Fruit fly (Drosophila melanogaster) whole organism, pupa: ENCODE data around the gene skd.

Experiments used
- CG10348 ChIP-seq: fragments of 200-800 bp; sonication (Bioruptor generic); IDR thresholded peaks from 2 replicates; pipeline ENCODE4 v1.3.6; 2022; ENCODE audit warnings: missing biosample characterization, missing genetic modification characterization
- CG12605 ChIP-seq: fragments of 200-800 bp; sonication (Bioruptor generic); IDR thresholded peaks from 2 replicates; pipeline ENCODE4 v1.3.6; 2022; ENCODE audit warnings: missing biosample characterization, missing genetic modification characterization
- CG13204 ChIP-seq: fragments of 200-800 bp; sonication (Bioruptor generic); optimal IDR thresholded peaks from 2 replicates; lab custom pipeline; 2018; ENCODE audit warnings: missing biosample characterization, mild to moderate bottlenecking, missing genetic modification characterization, moderate library complexity
- CG14655 ChIP-seq: fragments of 200-800 bp; sonication (Bioruptor generic); optimal IDR thresholded peaks from 3 replicates; lab custom pipeline; 2017; ENCODE audit warnings: mild to moderate bottlenecking, missing biosample characterization, missing genetic modification reagents, missing genetic modification characterization
- CG15710 ChIP-seq: fragments of 200-800 bp; sonication (Bioruptor generic); optimal IDR thresholded peaks from 2 replicates; lab custom pipeline; 2018; ENCODE audit warnings: missing biosample characterization, mild to moderate bottlenecking, missing genetic modification characterization, moderate library complexity
- CG17806 ChIP-seq: fragments of 200-800 bp; sonication (Bioruptor generic); optimal IDR thresholded peaks from 2 replicates; lab custom pipeline; 2018; ENCODE audit warnings: missing biosample characterization, mild to moderate bottlenecking, missing genetic modification characterization, moderate library complexity
- CG32121 ChIP-seq: fragments of 200-800 bp; sonication (Bioruptor generic); IDR thresholded peaks from 2 replicates; pipeline ENCODE4 v1.3.6; 2022; ENCODE audit warnings: missing biosample characterization, missing genetic modification characterization
- CG34367 ChIP-seq: fragments of 200-800 bp; sonication (Bioruptor generic); optimal IDR thresholded peaks from 2 replicates; lab custom pipeline; 2018; ENCODE audit warnings: missing biosample characterization, mild to moderate bottlenecking, missing genetic modification characterization
- CG4496 ChIP-seq: fragments of 200-800 bp; sonication (Bioruptor generic); IDR thresholded peaks from 3 replicates; pipeline ENCODE4 v1.3.6; 2022; ENCODE audit warnings: missing biosample characterization, missing genetic modification characterization
- CG8159 ChIP-seq: fragments of 200-800 bp; sonication (Bioruptor generic); optimal IDR thresholded peaks from 3 replicates; lab custom pipeline; 2018; ENCODE audit warnings: missing biosample characterization, mild to moderate bottlenecking, missing genetic modification characterization, moderate library complexity
- CG8301 ChIP-seq: fragments of 200-800 bp; sonication (Bioruptor generic); optimal IDR thresholded peaks from 2 replicates; lab custom pipeline; 2018; ENCODE audit warnings: missing biosample characterization, mild to moderate bottlenecking, missing genetic modification characterization
- CG9948 ChIP-seq: fragments of 200-800 bp; sonication (Bioruptor generic); optimal IDR thresholded peaks from 2 replicates; lab custom pipeline; 2018; ENCODE audit warnings: missing biosample characterization, mild to moderate bottlenecking, missing genetic modification characterization, moderate library complexity
- D1 ChIP-seq: fragments of 200-800 bp; sonication (Bioruptor generic); optimal IDR thresholded peaks from 2 replicates; lab custom pipeline; 2018; ENCODE audit warnings: missing biosample characterization, mild to moderate bottlenecking, missing genetic modification characterization, moderate library complexity
- EcR ChIP-seq: fragments of 200-800 bp; sonication (Bioruptor generic); optimal IDR thresholded peaks from 3 replicates; lab custom pipeline; 2019; ENCODE audit warnings: missing biosample characterization, missing genetic modification characterization, mild to moderate bottlenecking, moderate library complexity, missing genetic modification reagents
- Ets98B ChIP-seq: fragments of 200-800 bp; sonication (Bioruptor generic); IDR thresholded peaks from 2 replicates; pipeline ENCODE4 v1.3.6; 2022; ENCODE audit warnings: missing biosample characterization, missing genetic modification characterization
- Pif1A ChIP-seq: fragments of 200-800 bp; sonication (Bioruptor generic); optimal IDR thresholded peaks from 3 replicates; lab custom pipeline; 2016; ENCODE audit warnings: missing biosample characterization, missing genetic modification characterization
- Pif1B ChIP-seq: fragments of 200-800 bp; sonication (Bioruptor generic); optimal IDR thresholded peaks from 3 replicates; lab custom pipeline; 2016; ENCODE audit warnings: missing biosample characterization, missing genetic modification characterization
- Snoo ChIP-seq: fragments of 200-800 bp; sonication (Bioruptor generic); optimal IDR thresholded peaks from 3 replicates; lab custom pipeline; 2017; ENCODE audit warnings: missing biosample characterization, mild to moderate bottlenecking, missing genetic modification characterization, inconsistent platforms
- fd96Ca ChIP-seq: fragments of 200-800 bp; sonication (Bioruptor generic); IDR thresholded peaks from 3 replicates; pipeline ENCODE4 v1.3.6; 2022; ENCODE audit warnings: missing biosample characterization, missing genetic modification characterization
- gl ChIP-seq: fragments of 200-800 bp; sonication (Bioruptor generic); optimal IDR thresholded peaks from 2 replicates; lab custom pipeline; 2018; ENCODE audit warnings: missing biosample characterization, mild to moderate bottlenecking, missing genetic modification characterization
- rn ChIP-seq: fragments of 200-800 bp; sonication (Bioruptor generic); IDR thresholded peaks from 2 replicates; pipeline ENCODE4 v1.3.6; 2022; ENCODE audit warnings: missing biosample characterization, missing genetic modification characterization

skd gene

DNA sequence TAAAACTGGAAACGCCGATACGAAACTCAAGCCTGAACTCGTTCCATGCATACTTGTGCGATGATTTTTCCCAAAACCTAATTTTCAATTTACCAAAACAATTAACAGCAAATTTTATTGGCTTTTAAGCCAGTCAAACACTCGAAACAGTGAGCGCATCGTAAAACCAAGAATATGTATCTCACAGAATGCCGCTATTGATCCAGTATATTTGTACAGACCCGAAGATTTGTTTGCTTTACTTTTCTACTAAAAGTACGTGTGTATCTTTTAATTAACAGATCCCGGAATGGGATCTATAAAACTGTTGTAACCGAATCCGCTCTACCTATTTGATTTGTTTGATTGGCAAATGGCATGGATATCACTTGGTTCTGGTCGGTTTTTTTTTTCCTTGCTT, 73.1 kb downstream of the skd start:
- no peak for TF ChIP-seq rn (GFP tag; lab: Robert Waterston, UW)
- TF ChIP-seq CG9948 (tag; lab: Kevin White, UChicago) = no peak
- TF ChIP-seq CG17806 (tag; lab: Kevin White, UChicago) = no peak
- no peak for TF ChIP-seq CG14655
- no peak for TF ChIP-seq CG15710 (tag; lab: Kevin White, UChicago)
- TF ChIP-seq Snoo (tag; lab: Kevin White, UChicago) = no peak
- no peak for TF ChIP-seq D1 (tag; lab: Kevin White, UChicago)
- no peak for TF ChIP-seq CG4496 (GFP tag; lab: Robert Waterston, UW)
- TF ChIP-seq fd96Ca (GFP tag; lab: Robert Waterston, UW) = no peak
- no peak for TF ChIP-seq CG32121 (GFP tag; lab: Robert Waterston, UW)
- TF ChIP-seq, all 21 proteins: peak for 0

DNA sequence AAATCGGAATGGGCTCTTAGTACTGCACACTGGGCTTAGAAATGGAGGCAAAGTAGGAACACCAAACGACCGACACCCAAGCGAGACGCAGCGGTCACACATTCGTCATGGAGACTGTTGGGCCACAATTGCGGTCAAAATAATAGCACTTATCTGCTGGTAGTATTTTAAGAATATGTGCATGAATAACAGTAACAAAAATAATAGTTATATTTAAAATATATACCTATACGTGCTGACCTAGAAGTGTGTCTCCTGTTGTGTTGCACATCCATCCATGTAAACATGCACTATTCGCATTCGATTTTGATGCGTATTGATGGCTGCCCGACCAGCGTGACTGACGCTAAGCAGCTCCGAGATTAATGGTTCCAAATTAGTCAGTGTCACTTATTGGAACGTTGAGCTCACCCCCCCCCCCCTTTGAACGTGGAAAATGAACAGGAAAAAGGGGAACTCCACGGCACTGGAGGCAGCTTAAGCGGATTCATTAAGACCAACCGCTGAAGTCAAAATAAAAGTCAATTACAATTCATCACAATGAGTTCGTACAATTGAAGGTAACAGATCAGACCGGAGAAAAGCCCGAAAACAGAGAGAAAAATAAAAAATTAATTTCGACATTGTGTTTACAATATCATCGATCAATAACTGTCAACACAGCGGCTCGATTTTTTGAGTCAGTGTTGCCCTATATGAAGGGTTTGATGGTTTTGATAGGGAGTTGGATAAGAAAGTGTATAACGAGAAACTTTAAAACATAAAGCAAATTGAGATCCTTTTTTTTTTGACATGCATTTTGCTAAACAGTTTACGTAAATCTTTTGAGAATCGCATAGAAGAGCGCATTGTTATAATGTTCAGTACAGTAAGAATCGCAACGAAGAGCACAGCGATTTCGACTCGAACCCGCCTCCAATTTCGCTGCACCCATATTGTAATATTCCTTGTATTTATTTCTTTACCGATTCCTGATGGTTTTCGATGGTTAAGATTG, 74.3 kb downstream of the skd start:
- no peak for TF ChIP-seq gl (tag; lab: Kevin White, UChicago)
- peak; percentile 24 for TF ChIP-seq CG15710 (tag; lab: Kevin White, UChicago)
- no peak for TF ChIP-seq CG10348
- no peak for TF ChIP-seq D1 (tag; lab: Kevin White, UChicago)
- peak; percentile 45; the same call in 1 of the 2 replicates for TF ChIP-seq CG32121 (GFP tag; lab: Robert Waterston, UW)
- TF ChIP-seq EcR (GFP tag; lab: Kevin White, UChicago) = no peak
- no peak for TF ChIP-seq CG34367 (tag; lab: Kevin White, UChicago)
- TF ChIP-seq Pif1A (GFP tag; lab: Kevin White, UChicago) = no peak
- peak; percentile 73; the same call in 1 of the 2 replicates for TF ChIP-seq CG12605 (GFP tag; lab: Robert Waterston, UW)
- peak; percentile 75 for TF ChIP-seq fd96Ca (GFP tag; lab: Robert Waterston, UW)
- TF ChIP-seq CG8301 (tag; lab: Kevin White, UChicago) = peak; percentile 13
- TF ChIP-seq CG17806 (tag; lab: Kevin White, UChicago) = peak; percentile 28
- peak; percentile 35 for TF ChIP-seq CG9948 (tag; lab: Kevin White, UChicago)
- TF ChIP-seq Pif1B (GFP tag; lab: Kevin White, UChicago) = no peak
- TF ChIP-seq CG13204 = no peak
- TF ChIP-seq CG8159 = peak; percentile 33
- peak; percentile 74; the same call in 2 of the 3 replicates for TF ChIP-seq CG4496 (GFP tag; lab: Robert Waterston, UW)
- TF ChIP-seq CG14655 = peak; percentile 8
- TF ChIP-seq Ets98B (GFP tag; lab: Robert Waterston, UW) = peak; percentile 48; the same call in 1 of the 2 replicates
- peak; percentile 42 for TF ChIP-seq Snoo (tag; lab: Kevin White, UChicago)
- peak; percentile 44; the same call in 1 of the 2 replicates for TF ChIP-seq rn (GFP tag; lab: Robert Waterston, UW)

DNA sequence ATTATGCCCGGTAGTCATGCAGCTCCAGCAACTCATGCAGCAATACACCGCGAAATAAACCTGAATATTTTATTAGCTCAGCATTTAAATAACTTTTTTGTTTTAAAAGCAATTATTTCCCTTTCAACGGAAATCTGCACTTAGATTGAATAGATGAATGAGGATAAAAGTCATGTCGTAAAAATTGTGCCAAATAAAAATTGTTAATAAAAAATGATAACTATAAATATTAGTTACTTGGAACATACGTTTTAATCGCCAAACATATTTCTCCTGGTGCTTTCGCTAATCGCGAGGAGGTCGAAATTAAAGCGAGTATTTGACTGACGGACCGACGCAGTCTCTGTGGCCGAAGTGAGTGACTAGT, 75.1 kb downstream of the skd start:
- TF ChIP-seq CG17806 (tag; lab: Kevin White, UChicago) (peak; percentile 73), gl (tag; lab: Kevin White, UChicago) (peak; percentile 40), CG10348 (no peak), Pif1A (GFP tag; lab: Kevin White, UChicago) (peak; percentile 58), D1 (tag; lab: Kevin White, UChicago) (peak; percentile 13), CG14655 (peak; percentile 72), Pif1B (GFP tag; lab: Kevin White, UChicago) (peak; percentile 27), CG12605 (GFP tag; lab: Robert Waterston, UW) (no peak), CG13204 (no peak), CG9948 (tag; lab: Kevin White, UChicago) (peak; percentile 71), CG8301 (tag; lab: Kevin White, UChicago) (peak; percentile 62), CG4496 (GFP tag; lab: Robert Waterston, UW) (no peak), CG8159 (peak; percentile 83), CG15710 (tag; lab: Kevin White, UChicago) (peak; percentile 77), CG34367 (tag; lab: Kevin White, UChicago) (peak; percentile 77), Snoo (tag; lab: Kevin White, UChicago) (peak; percentile 21), EcR (GFP tag; lab: Kevin White, UChicago) (no peak), CG32121 (GFP tag; lab: Robert Waterston, UW) (peak; percentile 16; the same call in 1 of the 2 replicates), rn (GFP tag; lab: Robert Waterston, UW) (no peak), fd96Ca (GFP tag; lab: Robert Waterston, UW) (no peak), Ets98B (GFP tag; lab: Robert Waterston, UW) (no peak)

- TF ChIP-seq CG10348 (no peak), CG8301 (tag; lab: Kevin White, UChicago) (peak; percentile 86), Pif1A (GFP tag; lab: Kevin White, UChicago) (peak; percentile 88), CG9948 (tag; lab: Kevin White, UChicago) (peak; percentile 92), D1 (tag; lab: Kevin White, UChicago) (peak; percentile 77), CG13204 (peak; percentile 85), rn (GFP tag; lab: Robert Waterston, UW) (0 out of 2 replicates have a peak, but pooled peaks have one; percentile 41), EcR (GFP tag; lab: Kevin White, UChicago) (peak; percentile 63), Snoo (tag; lab: Kevin White, UChicago) (peak; percentile 48), CG15710 (tag; lab: Kevin White, UChicago) (peak; percentile 87), CG4496 (GFP tag; lab: Robert Waterston, UW) (peak; percentile 91), gl (tag; lab: Kevin White, UChicago) (peak; percentile 76), CG12605 (GFP tag; lab: Robert Waterston, UW) (peak; percentile 78), CG34367 (tag; lab: Kevin White, UChicago) (peak; percentile 89), CG17806 (tag; lab: Kevin White, UChicago) (peak; percentile 88), fd96Ca (GFP tag; lab: Robert Waterston, UW) (peak; percentile 82), CG14655 (peak; percentile 88), CG32121 (GFP tag; lab: Robert Waterston, UW) (peak; percentile 60; the same call in 1 of the 2 replicates), Ets98B (GFP tag; lab: Robert Waterston, UW) (peak; percentile 74), CG8159 (peak; percentile 89), Pif1B (GFP tag; lab: Kevin White, UChicago) (peak; percentile 83)
Observed at dm6 chr3L:20951477-20952120, 75.6 kb downstream of the skd start.
